Worm (Caenorhabditis elegans): ENCODE data around the gene F01G10.6.

- TF ChIP-seq nhr-11 (tag; optimal IDR thresholded peaks at IDR 0.05) (no peak), nfya-1 (tag; optimal IDR thresholded peaks at IDR 0.05) (no peak)
Measured at ce11 chrIV:10252886-10253639, 25.6 kb upstream of the F01G10.6 start.

All from whole organism, late embryonic.